Worm (Caenorhabditis elegans) whole organism, midembryonic: Measurements from ENCODE around the gene Y22D7AL.3.

Experiments
- T22C8.4 ChIP-seq: fragments of 200-800 bp; sonication (Bioruptor generic); IDR thresholded peaks from 2 replicates; pipeline ENCODE4 v1.3.6; 2022; ENCODE audit warnings: missing genetic modification characterization, missing compliant biosample characterization
- cog-1 ChIP-seq: sonication (generic microtip); optimal IDR thresholded peaks from 2 replicates; lab custom pipeline; 2016; ENCODE audit warnings: missing genetic modification characterization, missing compliant biosample characterization
- flt-1 ChIP-seq: fragments of 200-800 bp; sonication (Bioruptor generic); IDR thresholded peaks from 2 replicates; pipeline ENCODE4 v1.3.6; 2022; ENCODE audit warnings: missing genetic modification characterization, missing compliant biosample characterization
- klf-2 ChIP-seq: fragments of 200-800 bp; sonication (Bioruptor generic); conservative IDR thresholded peaks from 2 replicates; pipeline ENCODE4 v1.3.6; 2022; ENCODE audit warnings: missing genetic modification reagents, missing genetic modification characterization, missing compliant biosample characterization
- med-1 ChIP-seq: sonication (generic microtip); optimal IDR thresholded peaks from 2 replicates; lab custom pipeline; 2017; ENCODE audit warnings: missing genetic modification characterization, mild to moderate bottlenecking, missing compliant biosample characterization, antibody characterized with exemption, missing genetic modification reagents; ENCODE audit not compliant: insufficient read depth
- ref-1 ChIP-seq: fragments of 200-800 bp; sonication (Bioruptor generic); conservative IDR thresholded peaks from 2 replicates; pipeline ENCODE4 v1.3.6; 2022; ENCODE audit warnings: missing genetic modification reagents, missing genetic modification characterization, missing compliant biosample characterization
- tab-1 ChIP-seq: fragments of 200-800 bp; sonication (Bioruptor generic); IDR thresholded peaks from 2 replicates; pipeline ENCODE4 v1.3.6; 2022; ENCODE audit warnings: missing genetic modification characterization, missing compliant biosample characterization
- ztf-23 ChIP-seq: fragments of 200-800 bp; sonication (Bioruptor generic); IDR thresholded peaks from 2 replicates; pipeline ENCODE4 v1.3.6; 2022; ENCODE audit warnings: missing genetic modification reagents, missing genetic modification characterization, missing compliant biosample characterization
- ztf-29 ChIP-seq: fragments of 200-800 bp; sonication (Bioruptor generic); IDR thresholded peaks from 2 replicates; pipeline ENCODE4 v1.3.6; 2022; ENCODE audit warnings: missing genetic modification reagents, missing genetic modification characterization, missing compliant biosample characterization

The Y22D7AL.3 gene

ce11 chrIII:1662405-1662804, 21.1 kb downstream of the Y22D7AL.3 start:
- TF ChIP-seq med-1 (GFP tag; lab: Kevin White, UChicago): no peak
- TF ChIP-seq T22C8.4 (GFP tag; lab: Robert Waterston, UW): no peak
- no peak for TF ChIP-seq ref-1 (GFP tag; lab: Robert Waterston, UW)
- no peak for TF ChIP-seq klf-2 (GFP tag; lab: Robert Waterston, UW)
- TF ChIP-seq ztf-29 (GFP tag; lab: Robert Waterston, UW): no peak
- TF ChIP-seq ztf-23 (GFP tag; lab: Robert Waterston, UW): no peak
- TF ChIP-seq tab-1 (GFP tag; lab: Robert Waterston, UW): no peak
- TF ChIP-seq cog-1 (tag; lab: Kevin White, UChicago): no peak
- no peak for TF ChIP-seq flt-1 (GFP tag; lab: Robert Waterston, UW)

ce11 chrIII:1663056-1663455, 21.8 kb downstream of the Y22D7AL.3 start:
- peak; percentile 67 for TF ChIP-seq T22C8.4 (GFP tag; lab: Robert Waterston, UW)
- TF ChIP-seq flt-1 (GFP tag; lab: Robert Waterston, UW): no peak

ce11 chrIII:1664761-1665266, 23.6 kb downstream of the Y22D7AL.3 start, which contains the start of gene Y22D7AL.16:
TSS of gene Y22D7AL.16 (minus strand) at chrIII:1665216.
- TF ChIP-seq ref-1 (GFP tag; lab: Robert Waterston, UW): no peak
- TF ChIP-seq ztf-29 (GFP tag; lab: Robert Waterston, UW): no peak
- TF ChIP-seq klf-2 (GFP tag; lab: Robert Waterston, UW): no peak

ce11 chrIII:1665373-1665772, 24.1 kb downstream of the Y22D7AL.3 start:
- no peak for TF ChIP-seq ref-1 (GFP tag; lab: Robert Waterston, UW)
- no peak for TF ChIP-seq cog-1 (tag; lab: Kevin White, UChicago)
- TF ChIP-seq ztf-23 (GFP tag; lab: Robert Waterston, UW): no peak
- TF ChIP-seq flt-1 (GFP tag; lab: Robert Waterston, UW): no peak
- no peak for TF ChIP-seq tab-1 (GFP tag; lab: Robert Waterston, UW)
- TF ChIP-seq T22C8.4 (GFP tag; lab: Robert Waterston, UW): peak; percentile 64; the same call in 1 of the 2 replicates
- no peak for TF ChIP-seq ztf-29 (GFP tag; lab: Robert Waterston, UW)

ce11 chrIII:1665799-1666308, 24.6 kb downstream of the Y22D7AL.3 start, which contains the start of gene Y22D7AR.3:
TSS of gene Y22D7AR.3 (minus strand) at chrIII:1665849.
- TF ChIP-seq tab-1 (GFP tag; lab: Robert Waterston, UW): no peak
- 0 out of 2 replicates have a peak, but pooled peaks have one; percentile 7 for TF ChIP-seq T22C8.4 (GFP tag; lab: Robert Waterston, UW)

ce11 chrIII:1666893-1667292, 25.6 kb downstream of the Y22D7AL.3 start:
- TF ChIP-seq tab-1 (GFP tag; lab: Robert Waterston, UW): no peak
- TF ChIP-seq ztf-23 (GFP tag; lab: Robert Waterston, UW): no peak
- TF ChIP-seq T22C8.4 (GFP tag; lab: Robert Waterston, UW): peak; percentile 72

- TF ChIP-seq flt-1 (GFP tag; lab: Robert Waterston, UW) (no peak), ref-1 (GFP tag; lab: Robert Waterston, UW) (no peak), med-1 (GFP tag; lab: Kevin White, UChicago) (no peak)
Observed at ce11 chrIII:1668519-1668918, 27.3 kb downstream of the Y22D7AL.3 start, which contains the start of gene glb-30. TSS of gene glb-30 (minus strand) at chrIII:1668619.

- TF ChIP-seq klf-2 (GFP tag; lab: Robert Waterston, UW) (no peak), T22C8.4 (GFP tag; lab: Robert Waterston, UW) (no peak), med-1 (GFP tag; lab: Kevin White, UChicago) (no peak), ztf-23 (GFP tag; lab: Robert Waterston, UW) (no peak), tab-1 (GFP tag; lab: Robert Waterston, UW) (no peak), cog-1 (tag; lab: Kevin White, UChicago) (no peak), ref-1 (GFP tag; lab: Robert Waterston, UW) (no peak), ztf-29 (GFP tag; lab: Robert Waterston, UW) (no peak), flt-1 (GFP tag; lab: Robert Waterston, UW) (no peak)
Observed at ce11 chrIII:1673320-1673719, 32.1 kb downstream of the Y22D7AL.3 start.

- TF ChIP-seq flt-1 (GFP tag; lab: Robert Waterston, UW): no peak
- TF ChIP-seq tab-1 (GFP tag; lab: Robert Waterston, UW): no peak
- TF ChIP-seq ztf-23 (GFP tag; lab: Robert Waterston, UW): no peak
- TF ChIP-seq med-1 (GFP tag; lab: Kevin White, UChicago): no peak
- no peak for TF ChIP-seq klf-2 (GFP tag; lab: Robert Waterston, UW)
- no peak for TF ChIP-seq ztf-29 (GFP tag; lab: Robert Waterston, UW)
- TF ChIP-seq cog-1 (tag; lab: Kevin White, UChicago): no peak
- TF ChIP-seq T22C8.4 (GFP tag; lab: Robert Waterston, UW): no peak
- no peak for TF ChIP-seq ref-1 (GFP tag; lab: Robert Waterston, UW)
Observed at ce11 chrIII:1674760-1675159, 33.5 kb downstream of the Y22D7AL.3 start.

ce11 chrIII:1676588-1676987, 35.3 kb downstream of the Y22D7AL.3 start, which contains the start of gene Y22D7AR.6:
TSS of gene Y22D7AR.6 (minus strand) at chrIII:1676721.
- TF ChIP-seq flt-1 (GFP tag; lab: Robert Waterston, UW): no peak
- TF ChIP-seq ztf-29 (GFP tag; lab: Robert Waterston, UW): no peak
- TF ChIP-seq T22C8.4 (GFP tag; lab: Robert Waterston, UW): no peak
- no peak for TF ChIP-seq cog-1 (tag; lab: Kevin White, UChicago)
- TF ChIP-seq klf-2 (GFP tag; lab: Robert Waterston, UW): no peak
